Fruit fly (Drosophila melanogaster) whole organism, embryonic: ENCODE results near the gene dah.

Experiments used
- ATbp ChIP-seq: fragments of 200-800 bp; sonication (Bioruptor generic); optimal IDR thresholded peaks from 2 replicates; lab custom pipeline; 2017; ENCODE audit warnings: missing biosample characterization, mild to moderate bottlenecking, missing genetic modification characterization, missing genetic modification reagents
- Ada2b ChIP-seq: fragments of 200-800 bp; sonication (Bioruptor generic); IDR thresholded peaks from 2 replicates; pipeline ENCODE4 v1.3.6; 2022; ENCODE audit warnings: missing biosample characterization, missing genetic modification characterization
- CG1024 ChIP-seq: fragments of 200-800 bp; sonication (Bioruptor generic); IDR thresholded peaks from 2 replicates; pipeline ENCODE4 v1.3.6; 2022; ENCODE audit warnings: missing biosample characterization, missing genetic modification characterization
- CG10543 ChIP-seq: fragments of 200-800 bp; sonication (Bioruptor generic); optimal IDR thresholded peaks from 3 replicates; lab custom pipeline; 2017; ENCODE audit warnings: missing biosample characterization, mild to moderate bottlenecking, missing genetic modification characterization, moderate library complexity
- CG10959 ChIP-seq: fragments of 200-800 bp; sonication (Bioruptor generic); IDR thresholded peaks from 2 replicates; pipeline ENCODE4 v1.3.6; 2022; ENCODE audit warnings: missing biosample characterization, missing genetic modification characterization
- CG11560 ChIP-seq: fragments of 200-800 bp; sonication (Bioruptor generic); IDR thresholded peaks from 3 replicates; pipeline ENCODE4 v1.3.6; 2022; ENCODE audit warnings: missing biosample characterization, missing genetic modification characterization
- CG12769 ChIP-seq: fragments of 200-800 bp; sonication (Bioruptor generic); optimal IDR thresholded peaks from 2 replicates; lab custom pipeline; 2019; ENCODE audit warnings: missing biosample characterization, mild to moderate bottlenecking, missing genetic modification characterization, moderate library complexity
- CG13775 ChIP-seq: fragments of 200-800 bp; sonication (Bioruptor generic); optimal IDR thresholded peaks from 3 replicates; lab custom pipeline; 2017; ENCODE audit warnings: missing biosample characterization, mild to moderate bottlenecking, missing genetic modification characterization
- CG14441 ChIP-seq: fragments of 200-800 bp; sonication (Bioruptor generic); IDR thresholded peaks from 2 replicates; pipeline ENCODE4 v1.3.6; 2022; ENCODE audit warnings: missing biosample characterization, missing genetic modification characterization
- CG15479 ChIP-seq: fragments of 200-800 bp; sonication (Bioruptor generic); optimal IDR thresholded peaks from 3 replicates; lab custom pipeline; 2019; ENCODE audit warnings: missing biosample characterization, mild to moderate bottlenecking, missing genetic modification characterization, moderate library complexity
- CG16815 ChIP-seq: fragments of 200-800 bp; sonication (Bioruptor generic); optimal IDR thresholded peaks from 3 replicates; lab custom pipeline; 2017; ENCODE audit warnings: missing biosample characterization, mild to moderate bottlenecking, missing genetic modification characterization
- CG18476 ChIP-seq: fragments of 200-800 bp; sonication (Bioruptor generic); optimal IDR thresholded peaks from 2 replicates; lab custom pipeline; 2016; ENCODE audit warnings: missing biosample characterization, mild to moderate bottlenecking, missing genetic modification characterization
- CG2120 ChIP-seq: fragments of 200-800 bp; sonication (Bioruptor generic); optimal IDR thresholded peaks from 3 replicates; lab custom pipeline; 2016; ENCODE audit warnings: missing biosample characterization, missing genetic modification characterization
- CG2202 ChIP-seq: fragments of 200-800 bp; sonication (Bioruptor generic); optimal IDR thresholded peaks from 2 replicates; lab custom pipeline; 2018; ENCODE audit warnings: missing biosample characterization, mild to moderate bottlenecking, missing genetic modification characterization
- CG31365 ChIP-seq: fragments of 200-800 bp; sonication (Bioruptor generic); optimal IDR thresholded peaks from 2 replicates; lab custom pipeline; 2018; ENCODE audit warnings: missing biosample characterization, mild to moderate bottlenecking, missing genetic modification characterization
- CG4424 ChIP-seq: fragments of 200-800 bp; sonication (Bioruptor generic); optimal IDR thresholded peaks from 3 replicates; lab custom pipeline; 2016; ENCODE audit warnings: missing biosample characterization, missing genetic modification characterization
- CG8924 ChIP-seq: fragments of 200-800 bp; optimal IDR thresholded peaks from 3 replicates; lab custom pipeline; 2019; ENCODE audit warnings: missing biosample characterization, mild to moderate bottlenecking, missing genetic modification characterization, moderate library complexity
- CG9932 ChIP-seq: fragments of 200-800 bp; sonication (Bioruptor generic); IDR thresholded peaks from 2 replicates; pipeline ENCODE4 v1.3.6; 2022; ENCODE audit warnings: missing biosample characterization, missing genetic modification characterization
- D19B ChIP-seq: fragments of 200-800 bp; sonication (Bioruptor generic); optimal IDR thresholded peaks from 2 replicates; lab custom pipeline; 2017; ENCODE audit warnings: missing biosample characterization, mild to moderate bottlenecking, missing genetic modification characterization
- Dfd ChIP-seq, 2 experiments: fragments of >200 bp; optimal IDR thresholded peaks; 2 replicates each; lab custom pipeline; 2017; ENCODE audit warnings: missing biosample characterization in 2 of 2, missing genetic modification characterization in 2 of 2
- Doc2 ChIP-seq: fragments of 200-800 bp; sonication (Bioruptor generic); IDR thresholded peaks from 2 replicates; pipeline ENCODE4 v1.3.6; 2022; ENCODE audit warnings: missing biosample characterization, missing genetic modification characterization
- Drgx ChIP-seq: fragments of 200-800 bp; sonication (Bioruptor generic); IDR thresholded peaks from 2 replicates; pipeline ENCODE4 v1.3.6; 2022; ENCODE audit warnings: missing biosample characterization, missing genetic modification characterization
- HLH3B ChIP-seq: fragments of 200-800 bp; sonication (Bioruptor generic); IDR thresholded peaks from 2 replicates; pipeline ENCODE4 v1.3.6; 2022; ENCODE audit warnings: missing biosample characterization, missing genetic modification characterization
- Hr78 ChIP-seq, 2 experiments: fragments of 200-800 bp in 1 of 2; fragments of >200 bp in 1 of 2; sonication (Bioruptor generic) in 1 of 2; optimal IDR thresholded peaks; 2 replicates each; lab custom pipeline; 2017 to 2019; ENCODE audit warnings: missing biosample characterization in 2 of 2, missing genetic modification characterization in 2 of 2, mild to moderate bottlenecking in 1 of 2, moderate library complexity in 1 of 2
- MBD-R2 ChIP-seq: fragments of 200-800 bp; sonication (Bioruptor generic); IDR thresholded peaks from 2 replicates; pipeline ENCODE4 v1.3.6; 2022; ENCODE audit warnings: missing biosample characterization, missing genetic modification characterization
- Mrtf ChIP-seq: fragments of 200-800 bp; sonication (Bioruptor generic); IDR thresholded peaks from 3 replicates; pipeline ENCODE4 v1.3.6; 2022; ENCODE audit warnings: missing biosample characterization, missing genetic modification characterization
- Neu2 ChIP-seq: fragments of 200-800 bp; sonication (Bioruptor generic); optimal IDR thresholded peaks from 3 replicates; lab custom pipeline; 2016; ENCODE audit warnings: missing biosample characterization, missing genetic modification characterization, borderline replicate concordance
- Scr ChIP-seq: fragments of 200-800 bp; sonication (Bioruptor generic); IDR thresholded peaks from 2 replicates; pipeline ENCODE4 v1.3.6; 2022; ENCODE audit warnings: missing biosample characterization, missing genetic modification characterization; ENCODE audit not compliant: partially characterized antibody
- Sox102F ChIP-seq: fragments of 200-800 bp; sonication (Bioruptor generic); optimal IDR thresholded peaks from 2 replicates; lab custom pipeline; 2018; ENCODE audit warnings: missing biosample characterization, mild to moderate bottlenecking, missing genetic modification characterization, moderate library complexity
- al ChIP-seq: fragments of 200-800 bp; sonication (Bioruptor generic); IDR thresholded peaks from 2 replicates; pipeline ENCODE4 v1.3.6; 2022; ENCODE audit warnings: missing biosample characterization, missing genetic modification characterization
- chinmo ChIP-seq: fragments of 200-800 bp; sonication (Bioruptor generic); IDR thresholded peaks from 4 replicates; pipeline ENCODE4 v1.3.6; 2022; ENCODE audit warnings: missing biosample characterization, missing genetic modification characterization; ENCODE audit not compliant: partially characterized antibody
- ci ChIP-seq: fragments of 200-800 bp; sonication (Bioruptor generic); IDR thresholded peaks from 3 replicates; pipeline ENCODE4 v1.3.6; 2022; ENCODE audit warnings: missing biosample characterization, missing genetic modification characterization
- crc ChIP-seq: fragments of 200-800 bp; sonication (Bioruptor generic); optimal IDR thresholded peaks from 2 replicates; lab custom pipeline; 2016; ENCODE audit warnings: missing biosample characterization, missing genetic modification characterization
- croc ChIP-seq: fragments of 200-800 bp; sonication (Bioruptor generic); conservative IDR thresholded peaks from 3 replicates; pipeline ENCODE4 v1.3.6; 2022; ENCODE audit warnings: missing biosample characterization, missing genetic modification characterization
- dimm ChIP-seq: fragments of 200-800 bp; sonication (Bioruptor generic); IDR thresholded peaks from 2 replicates; pipeline ENCODE4 v1.3.6; 2022; ENCODE audit warnings: missing biosample characterization, missing genetic modification characterization
- mam ChIP-seq: fragments of 200-800 bp; sonication (Bioruptor generic); optimal IDR thresholded peaks from 3 replicates; lab custom pipeline; 2016; ENCODE audit warnings: missing biosample characterization, missing genetic modification characterization
- onecut ChIP-seq: fragments of 200-800 bp; sonication (Bioruptor generic); IDR thresholded peaks from 2 replicates; pipeline ENCODE4 v1.3.6; 2022; ENCODE audit warnings: missing biosample characterization, missing genetic modification characterization
- peb ChIP-seq: fragments of 200-800 bp; sonication (Bioruptor generic); IDR thresholded peaks from 2 replicates; pipeline ENCODE4 v1.3.6; 2022; ENCODE audit warnings: missing biosample characterization, missing genetic modification characterization
- row ChIP-seq: fragments of 200-800 bp; sonication (Bioruptor generic); IDR thresholded peaks from 3 replicates; pipeline ENCODE4 v1.3.6; 2022; ENCODE audit warnings: missing biosample characterization, missing genetic modification characterization
- sd ChIP-seq: fragments of 200-800 bp; sonication (Bioruptor generic); optimal IDR thresholded peaks from 3 replicates; lab custom pipeline; 2018; ENCODE audit warnings: missing biosample characterization, mild to moderate bottlenecking, missing genetic modification characterization, moderate library complexity
- shn ChIP-seq: fragments of 200-800 bp; sonication (Bioruptor generic); optimal IDR thresholded peaks from 3 replicates; lab custom pipeline; 2016; ENCODE audit warnings: missing biosample characterization, missing genetic modification characterization
- sima ChIP-seq: fragments of 200-800 bp; sonication (Bioruptor generic); optimal IDR thresholded peaks from 2 replicates; lab custom pipeline; 2016; ENCODE audit warnings: missing biosample characterization, missing genetic modification characterization
- tio ChIP-seq: fragments of 200-800 bp; sonication (Bioruptor generic); optimal IDR thresholded peaks from 2 replicates; lab custom pipeline; 2017; ENCODE audit warnings: missing biosample characterization, missing genetic modification characterization, inconsistent platforms
- tna ChIP-seq: fragments of 200-800 bp; sonication (Bioruptor generic); IDR thresholded peaks from 2 replicates; pipeline ENCODE4 v1.3.6; 2022; ENCODE audit warnings: missing biosample characterization, missing genetic modification characterization; ENCODE audit not compliant: partially characterized antibody
- usp ChIP-seq: fragments of >200 bp; optimal IDR thresholded peaks from 2 replicates; lab custom pipeline; 2017; ENCODE audit warnings: missing biosample characterization, missing genetic modification characterization
- zen2 ChIP-seq: fragments of 200-800 bp; sonication (Bioruptor generic); IDR thresholded peaks from 3 replicates; pipeline ENCODE4 v1.3.6; 2022; ENCODE audit warnings: missing biosample characterization, missing genetic modification characterization; ENCODE audit not compliant: partially characterized antibody

Gene dah

dm6 chrX:15298298-15299069 lies 29.7 kb upstream of the dah start (continued):
- TF ChIP-seq HLH3B (GFP tag; lab: Robert Waterston, UW) (peak; percentile 97), Drgx (GFP tag; lab: Robert Waterston, UW) (peak; percentile 95), CG1024 (GFP tag; lab: Robert Waterston, UW) (peak; percentile 82), tio (GFP tag; lab: Kevin White, UChicago) (peak; percentile 97), Mrtf (GFP tag; lab: Robert Waterston, UW) (peak; percentile 93), CG15479 (GFP tag; lab: Kevin White, UChicago) (no peak), Scr (GFP tag; lab: Robert Waterston, UW) (no peak), onecut (GFP tag; lab: Robert Waterston, UW) (peak; percentile 90), CG18476 (GFP tag; lab: Kevin White, UChicago) (peak; percentile 87), Hr78 (GFP tag; optimal IDR thresholded peaks at IDR 0.05; lab: Kevin White, UChicago) (peak in 1 of 2 experiments; percentile 96), shn (peak; percentile 68), Neu2 (no peak), usp (no peak), peb (GFP tag; lab: Robert Waterston, UW) (peak; percentile 94), CG12769 (tag; lab: Kevin White, UChicago) (peak; percentile 97), zen2 (GFP tag; lab: Robert Waterston, UW) (peak; percentile 39; the same call in 2 of the 3 replicates), CG2202 (peak; percentile 83), Doc2 (GFP tag; lab: Robert Waterston, UW) (peak; percentile 90), tna (GFP tag; lab: Robert Waterston, UW) (no peak), Dfd (GFP tag; optimal IDR thresholded peaks at IDR 0.05; lab: Kevin White, UChicago) (peak in 1 of 2 experiments; percentile 43), CG10543 (GFP tag; lab: Kevin White, UChicago) (peak; percentile 98)

DNA sequence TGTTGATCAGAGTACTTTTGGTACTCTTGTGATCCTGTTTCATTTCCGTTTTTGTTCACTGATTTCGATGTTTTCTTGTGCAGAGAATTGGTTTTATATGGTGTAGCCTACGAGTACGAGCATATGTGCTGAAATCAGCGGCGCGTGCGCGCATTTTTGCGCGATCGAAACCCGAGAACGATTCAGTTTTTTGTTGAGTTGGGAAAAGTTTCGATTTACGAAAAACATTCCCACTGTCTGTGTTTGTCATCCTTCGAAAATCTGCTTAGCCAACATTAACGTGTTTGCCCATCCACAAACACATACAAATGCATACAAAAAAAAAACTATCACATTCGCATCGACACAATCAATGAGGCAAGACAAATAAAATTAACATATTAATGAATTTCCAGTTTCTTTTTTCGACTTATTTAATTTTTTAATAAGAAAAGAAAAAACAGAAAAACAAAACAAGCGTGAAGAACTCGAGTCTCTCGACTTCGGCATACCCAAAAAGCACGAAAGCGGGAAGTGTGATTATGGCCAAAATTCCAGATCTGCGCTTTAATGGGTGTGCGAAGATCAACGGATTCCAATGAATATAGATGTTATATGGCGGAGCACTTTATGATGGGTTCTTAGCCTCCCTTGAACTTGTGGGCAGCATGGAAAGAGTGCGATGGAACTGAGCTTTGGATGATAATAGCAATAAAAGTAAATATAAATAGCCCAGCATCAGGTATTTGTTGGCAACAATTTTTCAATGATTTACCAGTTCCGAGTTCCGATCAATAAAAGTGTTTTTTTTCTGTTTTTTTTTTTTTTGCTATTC lies 28.0 kb upstream of the dah start:
- TF ChIP-seq Ada2b (GFP tag; lab: Robert Waterston, UW) (no peak), row (GFP tag; lab: Robert Waterston, UW) (peak; percentile 31; the same call in 2 of the 3 replicates), chinmo (GFP tag; lab: Robert Waterston, UW) (0 out of 4 replicates have a peak, but pooled peaks have one; percentile 65), CG10959 (no peak), CG12769 (tag; lab: Kevin White, UChicago) (peak; percentile 20), sd (tag; lab: Kevin White, UChicago) (peak; percentile 62), D19B (GFP tag; lab: Kevin White, UChicago) (peak; percentile 92), dimm (no peak), ATbp (no peak), MBD-R2 (no peak), CG31365 (tag; lab: Kevin White, UChicago) (no peak), shn (no peak), onecut (GFP tag; lab: Robert Waterston, UW) (0 out of 2 replicates have a peak, but pooled peaks have one; percentile 6), croc (no peak), CG8924 (tag; lab: Kevin White, UChicago) (no peak), CG9932 (GFP tag; lab: Robert Waterston, UW) (0 out of 2 replicates have a peak, but pooled peaks have one; percentile 23), al (GFP tag; lab: Robert Waterston, UW) (0 out of 2 replicates have a peak, but pooled peaks have one; percentile 12), crc (GFP tag; lab: Kevin White, UChicago) (no peak), CG11560 (tag; lab: Robert Waterston, UW) (no peak), sima (GFP tag; lab: Kevin White, UChicago) (no peak), CG13775 (GFP tag; lab: Kevin White, UChicago) (no peak), mam (GFP tag; lab: Kevin White, UChicago) (peak; percentile 2), CG4424 (no peak), CG2120 (GFP tag; lab: Kevin White, UChicago) (peak; percentile 1), ci (GFP tag; lab: Robert Waterston, UW) (no peak), CG16815 (no peak), Sox102F (GFP tag; lab: Kevin White, UChicago) (peak; percentile 13), CG14441 (no peak)
